Worm (Caenorhabditis elegans): ENCODE results near the gene Y97E10C.1.

- no peak for TF ChIP-seq T22C8.4 (GFP tag; IDR thresholded peaks at IDR 0.05)
- TF ChIP-seq tab-1 (GFP tag; IDR thresholded peaks at IDR 0.05), result no peak
- no peak for TF ChIP-seq ztf-23 (GFP tag; IDR thresholded peaks at IDR 0.05)
- TF ChIP-seq ref-1 (GFP tag; conservative IDR thresholded peaks at IDR 0.05), result no peak
- TF ChIP-seq cog-1 (tag; optimal IDR thresholded peaks at IDR 0.05), result no peak
- no peak for TF ChIP-seq flt-1 (GFP tag; IDR thresholded peaks at IDR 0.05)
- no peak for TF ChIP-seq klf-2 (GFP tag; conservative IDR thresholded peaks at IDR 0.05)
- no peak for TF ChIP-seq med-1 (GFP tag; optimal IDR thresholded peaks at IDR 0.05; ENCODE audit: insufficient read depth)
These were observed 35.3 kb upstream of the Y97E10C.1 start, which contains the start of gene C12D5.10 for ce11 chrV:7693394-7693793.

Data from whole organism, midembryonic.